Worm (Caenorhabditis elegans) whole organism, late embryonic: ENCODE data around the gene ZK856.14.

Source experiments
- ama-1 ChIP-seq: fragments of 150-350 bp; optimal IDR thresholded peaks from 2 replicates; lab custom pipeline; 2014
- madf-2 ChIP-seq: sonication (generic microtip); optimal IDR thresholded peaks from 2 replicates; lab custom pipeline; 2017; ENCODE audit warnings: missing genetic modification characterization, missing compliant biosample characterization
- pha-4 ChIP-seq: fragments of 150-350 bp; optimal IDR thresholded peaks from 2 replicates; lab custom pipeline; 2018; ENCODE audit warnings: missing biosample characterization, missing genetic modification reagents, missing genetic modification characterization

DNA sequence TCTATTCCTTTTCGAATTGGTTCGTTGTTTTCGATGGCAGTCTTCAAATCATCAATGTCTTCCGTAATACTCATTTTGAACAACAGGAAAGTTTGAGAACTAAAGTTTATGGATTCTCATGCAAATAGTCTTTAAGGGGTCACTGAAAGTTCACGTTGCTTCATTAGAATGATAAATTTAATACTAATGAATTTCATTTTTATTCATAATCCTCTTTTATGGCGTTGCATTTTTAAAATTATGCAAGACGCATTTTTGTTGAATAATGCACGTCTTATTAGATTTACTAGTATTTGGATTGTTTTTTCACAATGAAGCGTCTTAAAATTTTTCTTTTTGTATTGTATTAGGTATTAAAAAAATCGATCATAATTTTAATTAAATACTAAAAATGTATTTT, 26.3 kb downstream of the ZK856.14 start, which contains the start of gene C12D8.9:
- no peak for TF ChIP-seq madf-2 (tag; lab: Kevin White, UChicago)
- no peak for TF ChIP-seq ama-1 (lab: Kevin White, UChicago)
- TF ChIP-seq pha-4 (tag; lab: Kevin White, UChicago), result no peak
